Fruit fly (Drosophila melanogaster) whole organism, adult: ENCODE results near the gene Octbeta1R.

Experiments
- CG11617 ChIP-seq: fragments of 200-800 bp; sonication (Bioruptor generic); optimal IDR thresholded peaks from 2 replicates; lab custom pipeline; 2017; ENCODE audit warnings: mild to moderate bottlenecking, missing biosample characterization, missing genetic modification reagents, missing genetic modification characterization
- cnc ChIP-seq, 2 experiments: fragments of >200 bp; optimal IDR thresholded peaks; 2 replicates each; lab custom pipeline; 2017
- kay ChIP-seq: fragments of 200-800 bp; sonication (Bioruptor generic); peaks from one replicate; lab custom pipeline; 2016; ENCODE audit warnings: missing biosample characterization, missing genetic modification characterization, borderline replicate concordance
- ovo ChIP-seq: fragments of 200-800 bp; sonication (Bioruptor generic); optimal IDR thresholded peaks from 2 replicates; lab custom pipeline; 2016; ENCODE audit warnings: missing biosample characterization, missing genetic modification characterization
- toe ChIP-seq: fragments of 200-800 bp; sonication (Bioruptor generic); optimal IDR thresholded peaks from 2 replicates; lab custom pipeline; 2016; ENCODE audit warnings: missing biosample characterization, missing genetic modification characterization

- TF ChIP-seq CG11617 (GFP tag; lab: Kevin White, UChicago): peak; percentile 68
- TF ChIP-seq kay (GFP tag; lab: Kevin White, UChicago): peak; percentile 98
- TF ChIP-seq cnc (optimal IDR thresholded peaks at IDR 0.05; lab: Kevin White, UChicago): no peak
- peak; percentile 9 for TF ChIP-seq ovo
- no peak for TF ChIP-seq toe
Observed at dm6 chr3R:22464611-22465113, 32.4 kb upstream of the Octbeta1R start, which contains the start of gene CG7054.
